Worm (Caenorhabditis elegans) whole organism, L4 larva: ENCODE measurements around the gene cri-2.
A peak's percentile ranks its signal among the peaks of the same experiment; 100 is the strongest.

ENCODE experiments used
- ctbp-1 ChIP-seq: fragments of 200-800 bp; sonication (Bioruptor generic); IDR thresholded peaks from 2 replicates; pipeline ENCODE4 v1.3.6; 2022; ENCODE audit warnings: missing genetic modification reagents, missing genetic modification characterization, missing compliant biosample characterization
- dve-1 ChIP-seq: sonication (generic microtip); optimal IDR thresholded peaks from 2 replicates; lab custom pipeline; 2017; ENCODE audit warnings: antibody characterized with exemption, mild to moderate bottlenecking, missing genetic modification characterization, missing compliant biosample characterization; ENCODE audit not compliant: insufficient read depth
- egl-27 ChIP-seq: sonication (generic microtip); optimal IDR thresholded peaks from 3 replicates; lab custom pipeline; 2017; ENCODE audit warnings: missing biosample characterization, missing genetic modification reagents, missing genetic modification characterization
- lir-3 ChIP-seq: sonication (generic microtip); optimal IDR thresholded peaks from 2 replicates; lab custom pipeline; 2016; ENCODE audit warnings: mild to moderate bottlenecking, missing genetic modification characterization, missing compliant biosample characterization
- mep-1 ChIP-seq: fragments of 150-350 bp; sonication (generic microtip); optimal IDR thresholded peaks from 3 replicates; lab custom pipeline; 2014; ENCODE audit warnings: missing biosample characterization, missing genetic modification characterization
- mxl-2 ChIP-seq: fragments of 200-800 bp; sonication (Bioruptor generic); conservative IDR thresholded peaks from 2 replicates; pipeline ENCODE4 v1.3.6; 2022; ENCODE audit warnings: missing genetic modification reagents, missing genetic modification characterization, missing compliant biosample characterization
- nhr-11 ChIP-seq: fragments of 150-350 bp; optimal IDR thresholded peaks from 2 replicates; lab custom pipeline; 2014; ENCODE audit warnings: missing biosample characterization, missing genetic modification characterization
- nhr-25 ChIP-seq: sonication (generic microtip); optimal IDR thresholded peaks from 2 replicates; lab custom pipeline; 2017; ENCODE audit warnings: missing genetic modification characterization, mild to moderate bottlenecking, missing compliant biosample characterization, antibody characterized with exemption, moderate library complexity, borderline replicate concordance; ENCODE audit not compliant: insufficient read depth
- nhr-28 ChIP-seq: fragments of 150-350 bp; optimal IDR thresholded peaks from 2 replicates; lab custom pipeline; 2014; ENCODE audit warnings: missing biosample characterization, missing genetic modification characterization
- snpc-4 ChIP-seq: fragments of 150-350 bp; optimal IDR thresholded peaks from 2 replicates; lab custom pipeline; 2014; ENCODE audit warnings: missing biosample characterization, missing genetic modification characterization
- unc-130 ChIP-seq: sonication (generic microtip); optimal IDR thresholded peaks from 2 replicates; lab custom pipeline; 2016; ENCODE audit warnings: missing genetic modification reagents, missing genetic modification characterization, missing compliant biosample characterization
- unc-39 ChIP-seq: sonication (generic microtip); optimal IDR thresholded peaks from 2 replicates; lab custom pipeline; 2017; ENCODE audit warnings: missing biosample characterization, missing genetic modification characterization
- ztf-11 ChIP-seq: fragments of 150-350 bp; optimal IDR thresholded peaks from 2 replicates; lab custom pipeline; 2014; ENCODE audit warnings: missing biosample characterization, missing genetic modification characterization

- TF ChIP-seq ztf-11 (tag; lab: Kevin White, UChicago), result no peak
- no peak for TF ChIP-seq nhr-28 (tag; lab: Kevin White, UChicago)
- no peak for TF ChIP-seq egl-27 (tag; lab: Kevin White, UChicago)
- TF ChIP-seq lir-3 (tag; lab: Kevin White, UChicago), result no peak
- TF ChIP-seq nhr-11 (tag; lab: Kevin White, UChicago), result peak; percentile 34
- no peak for TF ChIP-seq unc-130 (GFP tag; lab: Kevin White, UChicago)
- no peak for TF ChIP-seq mep-1 (tag; lab: Kevin White, UChicago)
- TF ChIP-seq unc-39 (tag; lab: Kevin White, UChicago), result no peak
- TF ChIP-seq snpc-4 (tag; lab: Kevin White, UChicago), result no peak
- TF ChIP-seq nhr-25 (tag; lab: Kevin White, UChicago), result no peak
- no peak for TF ChIP-seq mxl-2 (GFP tag; lab: Robert Waterston, UW)
- TF ChIP-seq dve-1 (tag; lab: Kevin White, UChicago), result no peak
- no peak for TF ChIP-seq ctbp-1 (GFP tag; lab: Robert Waterston, UW)
Measured at ce11 chrV:8195889-8196418, 5.7 kb upstream of the cri-2 start, which contains the start of gene F20D6.10.
